Fruit fly (Drosophila melanogaster) whole organism, embryonic: ENCODE data around the gene CG31609.

Source experiments
- CG10462 ChIP-seq: fragments of 200-800 bp; sonication (Bioruptor generic); optimal IDR thresholded peaks from 2 replicates; lab custom pipeline; 2016; ENCODE audit warnings: missing biosample characterization, missing genetic modification characterization
- CG10565 ChIP-seq: fragments of 200-800 bp; sonication (Bioruptor generic); optimal IDR thresholded peaks from 3 replicates; lab custom pipeline; 2016; ENCODE audit warnings: missing biosample characterization, mild to moderate bottlenecking, missing genetic modification characterization
- CG10654 ChIP-seq: fragments of 200-800 bp; sonication (Bioruptor generic); optimal IDR thresholded peaks from 2 replicates; lab custom pipeline; 2016; ENCODE audit warnings: missing biosample characterization, missing genetic modification characterization
- CG12236 ChIP-seq: fragments of 200-800 bp; sonication (Bioruptor generic); optimal IDR thresholded peaks from 2 replicates; lab custom pipeline; 2016; ENCODE audit warnings: missing biosample characterization, missing genetic modification characterization
- CG12659 ChIP-seq: fragments of 200-800 bp; sonication (Bioruptor generic); optimal IDR thresholded peaks from 3 replicates; lab custom pipeline; 2017; ENCODE audit warnings: mild to moderate bottlenecking, missing biosample characterization, missing genetic modification reagents, missing genetic modification characterization
- CG12769 ChIP-seq: fragments of 200-800 bp; sonication (Bioruptor generic); optimal IDR thresholded peaks from 2 replicates; lab custom pipeline; 2019; ENCODE audit warnings: missing biosample characterization, mild to moderate bottlenecking, missing genetic modification characterization, moderate library complexity
- CG15514 ChIP-seq: fragments of 200-800 bp; sonication (Bioruptor generic); optimal IDR thresholded peaks from 3 replicates; lab custom pipeline; 2017; ENCODE audit warnings: missing biosample characterization, missing genetic modification characterization, mild to moderate bottlenecking, moderate library complexity, missing genetic modification reagents
- CG15601 ChIP-seq: fragments of 200-800 bp; sonication (Bioruptor generic); optimal IDR thresholded peaks from 3 replicates; lab custom pipeline; 2019; ENCODE audit warnings: missing biosample characterization, mild to moderate bottlenecking, missing genetic modification characterization, moderate library complexity
- CG16863 ChIP-seq: fragments of 200-800 bp; sonication (Bioruptor generic); optimal IDR thresholded peaks from 3 replicates; lab custom pipeline; 2016; ENCODE audit warnings: missing biosample characterization, missing genetic modification characterization
- CG18011 ChIP-seq: fragments of 200-800 bp; sonication (Bioruptor generic); optimal IDR thresholded peaks from 2 replicates; lab custom pipeline; 2017; ENCODE audit warnings: missing biosample characterization, missing genetic modification characterization, mild to moderate bottlenecking, moderate library complexity, missing genotype
- CG2120 ChIP-seq: fragments of 200-800 bp; sonication (Bioruptor generic); optimal IDR thresholded peaks from 3 replicates; lab custom pipeline; 2016; ENCODE audit warnings: missing biosample characterization, missing genetic modification characterization
- CG30403 ChIP-seq: fragments of 200-800 bp; sonication (Bioruptor generic); optimal IDR thresholded peaks from 3 replicates; lab custom pipeline; 2016; ENCODE audit warnings: missing biosample characterization, missing genetic modification characterization
- CG3163 ChIP-seq: fragments of 200-800 bp; sonication (Bioruptor generic); optimal IDR thresholded peaks from 3 replicates; lab custom pipeline; 2016; ENCODE audit warnings: missing biosample characterization, missing genetic modification characterization
- CG7928 ChIP-seq: fragments of 200-800 bp; sonication (Bioruptor generic); optimal IDR thresholded peaks from 2 replicates; lab custom pipeline; 2017; ENCODE audit warnings: missing biosample characterization, mild to moderate bottlenecking, missing genetic modification characterization
- Dek ChIP-seq: fragments of 200-800 bp; sonication (Bioruptor generic); optimal IDR thresholded peaks from 3 replicates; lab custom pipeline; 2019; ENCODE audit warnings: missing biosample characterization, mild to moderate bottlenecking, missing genetic modification characterization, moderate library complexity
- Doc3 ChIP-seq: fragments of 200-800 bp; sonication (Bioruptor generic); IDR thresholded peaks from 3 replicates; pipeline ENCODE4 v1.3.6; 2022; ENCODE audit warnings: missing biosample characterization, missing genetic modification characterization; ENCODE audit not compliant: partially characterized antibody
- Dp ChIP-seq: fragments of 200-800 bp; sonication (Bioruptor generic); optimal IDR thresholded peaks from 2 replicates; lab custom pipeline; 2018; ENCODE audit warnings: missing biosample characterization, mild to moderate bottlenecking, missing genetic modification characterization, moderate library complexity
- E2f2 ChIP-seq: fragments of 200-800 bp; sonication (Bioruptor generic); IDR thresholded peaks from 2 replicates; pipeline ENCODE4 v1.3.6; 2022; ENCODE audit warnings: missing biosample characterization, missing genetic modification characterization
- Ets97D ChIP-seq: fragments of 200-800 bp; sonication (Bioruptor generic); optimal IDR thresholded peaks from 3 replicates; lab custom pipeline; 2016; ENCODE audit warnings: missing biosample characterization, missing genetic modification characterization
- GATAe ChIP-seq: fragments of 200-800 bp; sonication (Bioruptor generic); conservative IDR thresholded peaks from 2 replicates; pipeline ENCODE4 v1.3.6; 2022; ENCODE audit warnings: missing biosample characterization, missing genetic modification characterization
- Hmr ChIP-seq: fragments of 200-800 bp; sonication (Bioruptor generic); optimal IDR thresholded peaks from 3 replicates; lab custom pipeline; 2017; ENCODE audit warnings: mild to moderate bottlenecking, missing biosample characterization, missing genetic modification reagents, missing genetic modification characterization
- Meics ChIP-seq: fragments of 200-800 bp; sonication (Bioruptor generic); optimal IDR thresholded peaks from 2 replicates; lab custom pipeline; 2017; ENCODE audit warnings: missing biosample characterization, mild to moderate bottlenecking, missing genetic modification characterization
- NC2α ChIP-seq: fragments of 200-800 bp; sonication (Bioruptor generic); optimal IDR thresholded peaks from 2 replicates; lab custom pipeline; 2016; ENCODE audit warnings: missing biosample characterization, missing genetic modification characterization
- Nf-YA ChIP-seq: fragments of 200-800 bp; sonication (Bioruptor generic); IDR thresholded peaks from 2 replicates; pipeline ENCODE4 v1.3.6; 2022; ENCODE audit warnings: missing biosample characterization, missing genetic modification characterization
- Nf-YC ChIP-seq: fragments of 200-800 bp; optimal IDR thresholded peaks from 3 replicates; lab custom pipeline; 2019; ENCODE audit warnings: missing biosample characterization, mild to moderate bottlenecking, missing genetic modification characterization, moderate library complexity
- Side ChIP-seq: fragments of 200-800 bp; sonication (Bioruptor generic); optimal IDR thresholded peaks from 2 replicates; lab custom pipeline; 2016; ENCODE audit warnings: missing biosample characterization, missing genetic modification characterization
- Sin3A ChIP-seq: fragments of >200 bp; optimal IDR thresholded peaks from 2 replicates; lab custom pipeline; 2018
- Taf1 ChIP-seq: fragments of 200-800 bp; sonication (Bioruptor generic); IDR thresholded peaks from 2 replicates; pipeline ENCODE4 v1.3.6; 2022; ENCODE audit warnings: missing biosample characterization, missing genetic modification characterization
- Xbp1 ChIP-seq: fragments of 200-800 bp; sonication (Bioruptor generic); optimal IDR thresholded peaks from 3 replicates; lab custom pipeline; 2016; ENCODE audit warnings: missing biosample characterization, mild to moderate bottlenecking, missing genetic modification characterization
- dati ChIP-seq: fragments of 200-800 bp; sonication (Bioruptor generic); IDR thresholded peaks from 2 replicates; pipeline ENCODE4 v1.3.6; 2022; ENCODE audit warnings: missing biosample characterization, missing genetic modification characterization
- emc ChIP-seq: fragments of 200-800 bp; sonication (Bioruptor generic); optimal IDR thresholded peaks from 2 replicates; lab custom pipeline; 2016; ENCODE audit warnings: missing biosample characterization, missing genetic modification characterization
- esg ChIP-seq: fragments of 200-800 bp; sonication (Bioruptor generic); conservative IDR thresholded peaks from 2 replicates; pipeline ENCODE4 v1.3.6; 2022; ENCODE audit warnings: missing biosample characterization, missing genetic modification characterization
- eve ChIP-seq, 2 experiments: fragments of >200 bp; optimal IDR thresholded peaks; 2 replicates each; lab custom pipeline; 2017; ENCODE audit warnings: missing biosample characterization in 2 of 2, missing genetic modification characterization in 2 of 2
- gem ChIP-seq: fragments of 200-800 bp; sonication (Bioruptor generic); optimal IDR thresholded peaks from 2 replicates; lab custom pipeline; 2019; ENCODE audit warnings: missing biosample characterization, mild to moderate bottlenecking, missing genetic modification characterization, moderate library complexity
- h ChIP-seq: fragments of >200 bp; optimal IDR thresholded peaks from 2 replicates; lab custom pipeline; 2017
- lab ChIP-seq: fragments of 200-800 bp; sonication (Bioruptor generic); optimal IDR thresholded peaks from 3 replicates; lab custom pipeline; 2017; ENCODE audit warnings: missing biosample characterization, missing genetic modification characterization, mild to moderate bottlenecking, moderate library complexity, missing genetic modification reagents
- lov ChIP-seq, 2 experiments: fragments of 200-800 bp in 1 of 2; fragments of >200 bp in 1 of 2; sonication (Bioruptor generic) in 1 of 2; IDR thresholded peaks in 1 of 2; optimal IDR thresholded peaks in 1 of 2; 2 replicates in 1 of 2; 3 replicates in 1 of 2; pipeline versions ENCODE4 v1.3.6 to Lab custom; 2017 to 2022; ENCODE audit warnings: missing biosample characterization in 1 of 2, missing genetic modification characterization in 1 of 2
- mam ChIP-seq: fragments of 200-800 bp; sonication (Bioruptor generic); optimal IDR thresholded peaks from 3 replicates; lab custom pipeline; 2016; ENCODE audit warnings: missing biosample characterization, missing genetic modification characterization
- pzg ChIP-seq: fragments of 200-800 bp; sonication (Bioruptor generic); optimal IDR thresholded peaks from 3 replicates; lab custom pipeline; 2018; ENCODE audit warnings: missing biosample characterization, mild to moderate bottlenecking, missing genetic modification characterization, moderate library complexity
- wor ChIP-seq: fragments of 200-800 bp; sonication (Bioruptor generic); IDR thresholded peaks from 2 replicates; pipeline ENCODE4 v1.3.6; 2022; ENCODE audit warnings: missing biosample characterization, missing genetic modification characterization

Gene CG31609

DNA sequence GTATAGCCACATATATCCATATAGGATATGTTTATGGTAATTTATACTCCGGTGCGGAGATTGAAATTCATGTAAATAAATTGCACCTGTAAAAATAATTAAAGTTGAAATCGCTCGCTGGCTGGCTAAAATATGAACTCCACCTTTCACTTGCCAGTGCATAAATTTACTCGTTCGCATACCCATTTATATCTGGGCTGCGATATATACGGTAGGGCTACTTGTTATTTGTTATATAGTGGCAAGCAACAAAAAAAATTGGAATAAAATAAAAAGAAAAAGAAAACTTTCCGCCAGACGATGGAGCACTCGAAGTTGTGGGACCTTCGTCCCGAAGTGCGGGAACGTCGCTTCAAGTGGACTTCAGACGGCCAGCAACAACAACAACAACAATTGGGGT lies 13.6 kb upstream of the CG31609 start, which contains the start of gene Toll-4:
TSS of gene Toll-4 (plus strand) at position 301 of the 400 bp plus-strand sequence.
- TF ChIP-seq CG30403 (GFP tag; lab: Kevin White, UChicago): no peak
- no peak for TF ChIP-seq gem (tag; lab: Kevin White, UChicago)
- TF ChIP-seq Sin3A (lab: Kevin White, UChicago): no peak
- TF ChIP-seq CG10462 (GFP tag; lab: Kevin White, UChicago): no peak
- TF ChIP-seq h (lab: Kevin White, UChicago): no peak
- TF ChIP-seq Xbp1 (GFP tag; lab: Kevin White, UChicago): no peak
- no peak for TF ChIP-seq esg (GFP tag; lab: Robert Waterston, UW)
- no peak for TF ChIP-seq CG12769 (tag; lab: Kevin White, UChicago)
- TF ChIP-seq Doc3: no peak
- TF ChIP-seq CG10565 (GFP tag; lab: Kevin White, UChicago): no peak
- TF ChIP-seq mam (GFP tag; lab: Kevin White, UChicago): no peak
- no peak for TF ChIP-seq Taf1 (GFP tag; lab: Robert Waterston, UW)
- no peak for TF ChIP-seq NC2α
- TF ChIP-seq emc: no peak
- TF ChIP-seq Side (GFP tag; lab: Kevin White, UChicago): no peak
- TF ChIP-seq CG12236 (GFP tag; lab: Kevin White, UChicago): no peak
- TF ChIP-seq lov (optimal IDR thresholded peaks at IDR 0.05; lab: Kevin White, UChicago): no peak
- TF ChIP-seq lov (GFP tag; IDR thresholded peaks at IDR 0.05; lab: Robert Waterston, UW): no peak
- TF ChIP-seq Hmr (GFP tag; lab: Kevin White, UChicago): no peak
- no peak for TF ChIP-seq lab (GFP tag; lab: Kevin White, UChicago)
- no peak for TF ChIP-seq CG16863 (GFP tag; lab: Kevin White, UChicago)

DNA sequence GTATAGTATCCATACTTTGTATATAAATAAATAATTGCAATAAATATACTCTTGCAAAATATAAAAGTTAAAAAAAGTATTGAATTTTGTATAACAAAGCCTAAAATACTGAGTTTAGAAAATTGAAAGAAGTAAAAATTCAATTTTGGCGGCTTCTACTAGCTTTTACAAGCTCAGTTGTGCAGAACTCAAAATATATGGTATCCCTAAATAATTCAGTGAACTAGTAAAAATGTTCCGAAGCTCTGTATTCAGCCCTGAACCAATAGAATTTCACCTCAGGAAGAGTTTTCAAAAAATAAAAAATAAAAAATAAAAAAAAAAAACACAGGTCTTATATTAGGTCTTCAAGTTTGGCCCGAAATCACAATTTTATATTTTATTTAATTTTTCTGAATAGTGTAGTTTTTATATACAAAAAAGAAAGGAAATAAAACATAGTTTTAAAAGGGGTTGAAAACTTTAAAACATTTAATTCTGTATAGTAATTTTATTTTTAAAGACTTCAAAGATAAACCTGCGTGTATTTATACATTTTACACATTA lies 7.7 kb upstream of the CG31609 start:
- TF ChIP-seq CG10654 (no peak), CG12659 (GFP tag; lab: Kevin White, UChicago) (peak; percentile 3), Meics (peak; percentile 14), eve (GFP tag; optimal IDR thresholded peaks at IDR 0.05; lab: Kevin White, UChicago) (no peak), CG18011 (GFP tag; lab: Kevin White, UChicago) (peak; percentile 96), Dp (GFP tag; lab: Kevin White, UChicago) (peak; percentile 82), E2f2 (GFP tag; lab: Robert Waterston, UW) (peak; percentile 90), CG7928 (GFP tag; lab: Kevin White, UChicago) (peak; percentile 93), Nf-YC (tag; lab: Kevin White, UChicago) (no peak), Nf-YA (GFP tag; lab: Robert Waterston, UW) (no peak), pzg (GFP tag; lab: Kevin White, UChicago) (peak; percentile 40), CG15601 (tag; lab: Kevin White, UChicago) (no peak), CG2120 (GFP tag; lab: Kevin White, UChicago) (peak; percentile 1), dati (GFP tag; lab: Robert Waterston, UW) (no peak), GATAe (GFP tag; lab: Robert Waterston, UW) (no peak), wor (no peak), CG15514 (GFP tag; lab: Kevin White, UChicago) (peak; percentile 99), Dek (tag; lab: Kevin White, UChicago) (peak; percentile 52), Ets97D (GFP tag; lab: Kevin White, UChicago) (peak; percentile 90), CG3163 (GFP tag; lab: Kevin White, UChicago) (no peak)
